Worm (Caenorhabditis elegans): Measurements from ENCODE around the gene maph-9.

DNA sequence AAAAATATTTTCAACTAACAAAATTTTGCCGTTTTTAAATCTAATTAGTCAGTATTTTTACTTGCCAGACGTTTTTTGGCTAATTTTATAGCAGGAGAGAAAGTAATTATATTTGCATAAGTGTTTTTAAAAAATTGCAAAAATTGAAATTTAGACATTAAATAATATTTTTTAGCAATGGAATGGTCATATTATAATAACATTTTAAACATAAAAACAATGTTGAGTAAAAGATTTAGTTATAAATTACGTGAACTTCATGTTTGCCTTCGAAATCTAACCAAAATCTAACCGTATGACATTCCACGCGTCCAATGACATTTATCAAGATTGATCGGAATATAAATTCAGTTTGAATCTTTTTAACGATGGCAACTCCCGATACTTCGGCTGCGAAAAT is 2.1 kb upstream of the maph-9 start, which contains the start of gene C34D4.2:
- TF ChIP-seq mdl-1 (tag; optimal IDR thresholded peaks at IDR 0.05) (no peak), lsy-2 (tag; optimal IDR thresholded peaks at IDR 0.05) (no peak), lin-1 (GFP tag; IDR thresholded peaks at IDR 0.05) (no peak), T26A8.4 (GFP tag; IDR thresholded peaks at IDR 0.05) (no peak)
